Fruit fly (Drosophila melanogaster): Measurements from ENCODE around the gene CG10616.

The CG10616 gene

DNA sequence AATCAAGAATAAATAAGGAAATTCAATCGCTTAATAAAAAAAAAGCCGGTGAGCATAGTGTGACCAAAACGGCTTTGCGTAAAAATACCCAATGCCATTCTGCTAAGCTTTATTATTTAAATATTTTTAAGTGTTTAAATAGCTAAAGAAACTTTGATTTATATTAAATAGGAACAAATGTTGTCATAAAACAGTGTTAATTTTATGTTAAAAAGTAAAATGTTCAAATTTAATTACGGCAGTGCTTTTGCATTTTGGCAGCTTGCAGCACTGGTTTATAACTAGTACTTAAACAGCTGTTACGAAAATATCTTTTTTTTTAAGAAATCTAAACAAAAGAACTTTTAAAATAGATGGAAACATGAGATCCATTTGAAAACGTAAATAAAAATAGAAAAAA, 29.7 kb downstream of the CG10616 start, which contains the start of the genes CG10638 and CG10681 (continued):
- TF ChIP-seq CG11504 (tag; optimal IDR thresholded peaks at IDR 0.05) (peak; percentile 58), crp (GFP tag; optimal IDR thresholded peaks at IDR 0.05) (peak; percentile 67 to 91), CG12299 (tag; optimal IDR thresholded peaks at IDR 0.05) (no peak), hkb (optimal IDR thresholded peaks at IDR 0.05) (no peak), hkb (GFP tag; IDR thresholded peaks at IDR 0.05) (peak; percentile 44; the same call in 1 of the 2 replicates), Ets97D (GFP tag; optimal IDR thresholded peaks at IDR 0.05) (peak; percentile 52), D19A (tag; optimal IDR thresholded peaks at IDR 0.05) (peak; percentile 34), NC2β (GFP tag; optimal IDR thresholded peaks at IDR 0.05) (peak; percentile 28), CG2120 (GFP tag; optimal IDR thresholded peaks at IDR 0.05) (peak; percentile 66), sob (GFP tag; IDR thresholded peaks at IDR 0.05) (peak; percentile 37; the same call in 1 of the 2 replicates), nau (GFP tag; optimal IDR thresholded peaks at IDR 0.05) (peak; percentile 45), PHDP (tag; optimal IDR thresholded peaks at IDR 0.05) (peak; percentile 65), Atf6 (GFP tag; IDR thresholded peaks at IDR 0.05) (peak; percentile 29; the same call in 1 of the 2 replicates), corto (GFP tag; optimal IDR thresholded peaks at IDR 0.05) (no peak), CG13296 (GFP tag; optimal IDR thresholded peaks at IDR 0.05) (peak; percentile 54), Hmx (GFP tag; optimal IDR thresholded peaks at IDR 0.05) (peak; percentile 0), CG10979 (tag; optimal IDR thresholded peaks at IDR 0.05) (peak; percentile 12), CG7839 (tag; optimal IDR thresholded peaks at IDR 0.05) (peak; percentile 15), zen (tag; optimal IDR thresholded peaks at IDR 0.05) (peak; percentile 8), Pdp1 (GFP tag; optimal IDR thresholded peaks at IDR 0.05) (peak; percentile 22 to 51), CG12659 (GFP tag; optimal IDR thresholded peaks at IDR 0.05) (peak; percentile 80), exex (tag; optimal IDR thresholded peaks at IDR 0.05) (peak; percentile 31), insv (GFP tag; optimal IDR thresholded peaks at IDR 0.05) (no peak)

- TF ChIP-seq CG11723 (GFP tag; optimal IDR thresholded peaks at IDR 0.05): no peak
- TF ChIP-seq CG30403 (GFP tag; optimal IDR thresholded peaks at IDR 0.05): peak; percentile 60
- no peak for TF ChIP-seq ham (GFP tag; IDR thresholded peaks at IDR 0.05)
- TF ChIP-seq B-H1 (GFP tag; IDR thresholded peaks at IDR 0.05): no peak
- no peak for TF ChIP-seq CG11560 (tag; IDR thresholded peaks at IDR 0.05)
- no peak for TF ChIP-seq CG31365 (tag; optimal IDR thresholded peaks at IDR 0.05)
- TF ChIP-seq D19A (tag; optimal IDR thresholded peaks at IDR 0.05): peak; percentile 35
- no peak for TF ChIP-seq CG32532 (GFP tag; IDR thresholded peaks at IDR 0.05)
- peak; percentile 30 for TF ChIP-seq HLH54F (GFP tag; optimal IDR thresholded peaks at IDR 0.05)
- TF ChIP-seq CG2116 (GFP tag; optimal IDR thresholded peaks at IDR 0.05): peak; percentile 99
- TF ChIP-seq ATbp (GFP tag; optimal IDR thresholded peaks at IDR 0.05): no peak
- TF ChIP-seq row (GFP tag; IDR thresholded peaks at IDR 0.05): peak; percentile 63
- 0 out of 2 replicates have a peak, but pooled peaks have one; percentile 7 for TF ChIP-seq Xrp1 (GFP tag; IDR thresholded peaks at IDR 0.05)
- TF ChIP-seq MTF-1 (GFP tag; optimal IDR thresholded peaks at IDR 0.05; ENCODE audit: borderline replicate concordance): no peak
- no peak for TF ChIP-seq ase (GFP tag; IDR thresholded peaks at IDR 0.05)
- no peak for TF ChIP-seq Nf-YA (GFP tag; IDR thresholded peaks at IDR 0.05)
- TF ChIP-seq gsb (GFP tag; IDR thresholded peaks at IDR 0.05): no peak
- no peak for TF ChIP-seq Awh (GFP tag; IDR thresholded peaks at IDR 0.05)
- TF ChIP-seq lov (optimal IDR thresholded peaks at IDR 0.05): no peak
- 0 out of 3 replicates have a peak, but pooled peaks have one; percentile 26 for TF ChIP-seq lov (GFP tag; IDR thresholded peaks at IDR 0.05)
- TF ChIP-seq rib (GFP tag; IDR thresholded peaks at IDR 0.05): no peak
- peak; percentile 17; the same call in 1 of the 2 replicates for TF ChIP-seq Bgb (GFP tag; IDR thresholded peaks at IDR 0.05; ENCODE audit: partially characterized antibody)
- TF ChIP-seq kay (GFP tag; optimal IDR thresholded peaks at IDR 0.05): peak; percentile 13
- TF ChIP-seq CG18619 (GFP tag; optimal IDR thresholded peaks at IDR 0.05): peak; percentile 21
- TF ChIP-seq kah (GFP tag; optimal IDR thresholded peaks at IDR 0.05): no peak
- peak; percentile 51 for TF ChIP-seq CG4424 (GFP tag; optimal IDR thresholded peaks at IDR 0.05)
- TF ChIP-seq CG9817 (tag; optimal IDR thresholded peaks at IDR 0.05): no peak
Measured at dm6 chr3L:12503865-12504650, 32.5 kb downstream of the CG10616 start, which contains the start of the genes CG10646 and vih. Gene CG10646 (minus strand): TSS chr3L:12503894. Gene vih (plus strand): TSS chr3L:12504292.
